Fruit fly (Drosophila melanogaster) whole organism, embryonic: ENCODE measurements around the gene thoc7.

Source experiments
- Aef1 ChIP-seq: fragments of 200-800 bp; sonication (Bioruptor generic); IDR thresholded peaks from 3 replicates; pipeline ENCODE4 v1.3.6; 2022; ENCODE audit warnings: missing biosample characterization, missing genetic modification characterization
- BEAF-32 ChIP-seq: fragments of 200-800 bp; sonication (Bioruptor generic); optimal IDR thresholded peaks from 3 replicates; lab custom pipeline; 2017; ENCODE audit warnings: missing biosample characterization, missing genetic modification characterization, mild to moderate bottlenecking, moderate library complexity, missing genetic modification reagents
- CG10147 ChIP-seq: fragments of 200-800 bp; sonication (Bioruptor generic); optimal IDR thresholded peaks from 2 replicates; lab custom pipeline; 2019; ENCODE audit warnings: missing biosample characterization, mild to moderate bottlenecking, missing genetic modification characterization, moderate library complexity
- CG12659 ChIP-seq: fragments of 200-800 bp; sonication (Bioruptor generic); optimal IDR thresholded peaks from 3 replicates; lab custom pipeline; 2017; ENCODE audit warnings: mild to moderate bottlenecking, missing biosample characterization, missing genetic modification reagents, missing genetic modification characterization
- CG14441 ChIP-seq: fragments of 200-800 bp; sonication (Bioruptor generic); IDR thresholded peaks from 2 replicates; pipeline ENCODE4 v1.3.6; 2022; ENCODE audit warnings: missing biosample characterization, missing genetic modification characterization
- CG15514 ChIP-seq: fragments of 200-800 bp; sonication (Bioruptor generic); optimal IDR thresholded peaks from 3 replicates; lab custom pipeline; 2017; ENCODE audit warnings: missing biosample characterization, missing genetic modification characterization, mild to moderate bottlenecking, moderate library complexity, missing genetic modification reagents
- CG1603 ChIP-seq: fragments of 200-800 bp; sonication (Bioruptor generic); optimal IDR thresholded peaks from 2 replicates; lab custom pipeline; 2019; ENCODE audit warnings: missing biosample characterization, mild to moderate bottlenecking, missing genetic modification characterization, moderate library complexity
- CG16813 ChIP-seq: fragments of 200-800 bp; sonication (Bioruptor generic); IDR thresholded peaks from 3 replicates; pipeline ENCODE4 v1.3.6; 2022; ENCODE audit warnings: missing biosample characterization, missing genetic modification characterization; ENCODE audit not compliant: partially characterized antibody
- CG2129 ChIP-seq: fragments of 200-800 bp; sonication (Bioruptor generic); IDR thresholded peaks from 2 replicates; pipeline ENCODE4 v1.3.6; 2022; ENCODE audit warnings: missing biosample characterization, missing genetic modification characterization; ENCODE audit not compliant: partially characterized antibody
- CG2712 ChIP-seq: fragments of 200-800 bp; optimal IDR thresholded peaks from 3 replicates; lab custom pipeline; 2019; ENCODE audit warnings: missing biosample characterization, mild to moderate bottlenecking, missing genetic modification characterization, moderate library complexity
- CG3726 ChIP-seq: fragments of 200-800 bp; sonication (Bioruptor generic); IDR thresholded peaks from 3 replicates; pipeline ENCODE4, ENCODE4 v1.3.6; 2022; ENCODE audit warnings: missing biosample characterization, missing genetic modification characterization
- CG42726 ChIP-seq: fragments of 200-800 bp; sonication (Bioruptor generic); IDR thresholded peaks from 2 replicates; pipeline ENCODE4 v1.3.6; 2022; ENCODE audit warnings: missing biosample characterization, missing genetic modification characterization; ENCODE audit not compliant: partially characterized antibody
- CG6791 ChIP-seq: fragments of 200-800 bp; sonication (Bioruptor generic); IDR thresholded peaks from 3 replicates; pipeline ENCODE4 v1.3.6; 2022; ENCODE audit warnings: missing biosample characterization, missing genetic modification characterization; ENCODE audit not compliant: partially characterized antibody
- CG7963 ChIP-seq: fragments of 200-800 bp; sonication (Bioruptor generic); IDR thresholded peaks from 3 replicates; pipeline ENCODE4 v1.3.6; 2022; ENCODE audit warnings: missing biosample characterization, missing genetic modification characterization; ENCODE audit not compliant: partially characterized antibody
- D19A ChIP-seq: fragments of 200-800 bp; optimal IDR thresholded peaks from 3 replicates; lab custom pipeline; 2019; ENCODE audit warnings: missing biosample characterization, mild to moderate bottlenecking, missing genetic modification characterization, moderate library complexity
- Doc3 ChIP-seq: fragments of 200-800 bp; sonication (Bioruptor generic); IDR thresholded peaks from 3 replicates; pipeline ENCODE4 v1.3.6; 2022; ENCODE audit warnings: missing biosample characterization, missing genetic modification characterization; ENCODE audit not compliant: partially characterized antibody
- Dp ChIP-seq: fragments of 200-800 bp; sonication (Bioruptor generic); optimal IDR thresholded peaks from 2 replicates; lab custom pipeline; 2018; ENCODE audit warnings: missing biosample characterization, mild to moderate bottlenecking, missing genetic modification characterization, moderate library complexity
- Dref ChIP-seq: fragments of 200-800 bp; sonication (Bioruptor generic); IDR thresholded peaks from 2 replicates; pipeline ENCODE4 v1.3.6; 2022; ENCODE audit warnings: missing biosample characterization, missing genetic modification characterization
- E2f2 ChIP-seq: fragments of 200-800 bp; sonication (Bioruptor generic); IDR thresholded peaks from 2 replicates; pipeline ENCODE4 v1.3.6; 2022; ENCODE audit warnings: missing biosample characterization, missing genetic modification characterization
- Ets97D ChIP-seq: fragments of 200-800 bp; sonication (Bioruptor generic); optimal IDR thresholded peaks from 3 replicates; lab custom pipeline; 2016; ENCODE audit warnings: missing biosample characterization, missing genetic modification characterization
- H2.0 ChIP-seq: fragments of 200-800 bp; sonication (Bioruptor generic); IDR thresholded peaks from 2 replicates; pipeline ENCODE4 v1.3.6; 2022; ENCODE audit warnings: missing biosample characterization, missing genetic modification characterization
- Hr3 ChIP-seq: fragments of 200-800 bp; sonication (Bioruptor generic); optimal IDR thresholded peaks from 3 replicates; lab custom pipeline; 2016; ENCODE audit warnings: missing biosample characterization, missing genetic modification characterization
- MBD-R2 ChIP-seq: fragments of 200-800 bp; sonication (Bioruptor generic); IDR thresholded peaks from 2 replicates; pipeline ENCODE4 v1.3.6; 2022; ENCODE audit warnings: missing biosample characterization, missing genetic modification characterization
- Mrtf ChIP-seq: fragments of 200-800 bp; sonication (Bioruptor generic); IDR thresholded peaks from 3 replicates; pipeline ENCODE4 v1.3.6; 2022; ENCODE audit warnings: missing biosample characterization, missing genetic modification characterization
- Nf-YC ChIP-seq: fragments of 200-800 bp; optimal IDR thresholded peaks from 3 replicates; lab custom pipeline; 2019; ENCODE audit warnings: missing biosample characterization, mild to moderate bottlenecking, missing genetic modification characterization, moderate library complexity
- PHDP ChIP-seq: fragments of 200-800 bp; sonication (Bioruptor generic); optimal IDR thresholded peaks from 3 replicates; lab custom pipeline; 2018; ENCODE audit warnings: missing biosample characterization, mild to moderate bottlenecking, missing genetic modification characterization, moderate library complexity
- Sry-δ ChIP-seq: fragments of 200-800 bp; sonication (Bioruptor generic); optimal IDR thresholded peaks from 2 replicates; lab custom pipeline; 2016; ENCODE audit warnings: missing biosample characterization, missing genetic modification characterization
- abd-A ChIP-seq: fragments of 200-800 bp; sonication (Bioruptor generic); optimal IDR thresholded peaks from 3 replicates; lab custom pipeline; 2019; ENCODE audit warnings: missing biosample characterization, mild to moderate bottlenecking, missing genetic modification characterization, moderate library complexity
- amos ChIP-seq: fragments of 200-800 bp; sonication (Bioruptor generic); IDR thresholded peaks from 2 replicates; pipeline ENCODE4 v1.3.6; 2022; ENCODE audit warnings: missing biosample characterization, missing genetic modification characterization; ENCODE audit not compliant: partially characterized antibody
- bbx ChIP-seq: fragments of 200-800 bp; sonication (Bioruptor generic); IDR thresholded peaks from 2 replicates; pipeline ENCODE4 v1.3.6; 2022; ENCODE audit warnings: missing biosample characterization, missing genetic modification characterization; ENCODE audit not compliant: partially characterized antibody
- crc ChIP-seq: fragments of 200-800 bp; sonication (Bioruptor generic); optimal IDR thresholded peaks from 2 replicates; lab custom pipeline; 2016; ENCODE audit warnings: missing biosample characterization, missing genetic modification characterization
- grau ChIP-seq: fragments of 200-800 bp; optimal IDR thresholded peaks from 3 replicates; lab custom pipeline; 2019; ENCODE audit warnings: missing biosample characterization, mild to moderate bottlenecking, missing genetic modification characterization, moderate library complexity
- hb ChIP-seq: fragments of 200-800 bp; sonication (Bioruptor generic); IDR thresholded peaks from 3 replicates; pipeline ENCODE4 v1.3.6; 2022; ENCODE audit warnings: missing biosample characterization, missing genetic modification characterization; ENCODE audit not compliant: partially characterized antibody
- hbn ChIP-seq: fragments of 200-800 bp; sonication (Bioruptor generic); IDR thresholded peaks from 2 replicates; pipeline ENCODE4 v1.3.6; 2022; ENCODE audit warnings: missing biosample characterization, missing genetic modification characterization; ENCODE audit not compliant: partially characterized antibody
- inv ChIP-seq: fragments of 200-800 bp; sonication (Bioruptor generic); IDR thresholded peaks from 2 replicates; pipeline ENCODE4 v1.3.6; 2022; ENCODE audit warnings: missing biosample characterization, missing genetic modification characterization; ENCODE audit not compliant: partially characterized antibody
- lbe ChIP-seq: fragments of 200-800 bp; sonication (Bioruptor generic); optimal IDR thresholded peaks from 2 replicates; lab custom pipeline; 2016; ENCODE audit warnings: missing biosample characterization, mild to moderate bottlenecking, missing genetic modification characterization
- mld ChIP-seq: fragments of 200-800 bp; sonication (Bioruptor generic); IDR thresholded peaks from 3 replicates; pipeline ENCODE4 v1.3.6; 2022; ENCODE audit warnings: missing biosample characterization, missing genetic modification characterization; ENCODE audit not compliant: partially characterized antibody
- nerfin-2 ChIP-seq: fragments of 200-800 bp; sonication (Bioruptor generic); IDR thresholded peaks from 2 replicates; pipeline ENCODE4 v1.3.6; 2022; ENCODE audit warnings: missing biosample characterization, missing genetic modification characterization; ENCODE audit not compliant: partially characterized antibody
- pros ChIP-seq: fragments of 200-800 bp; sonication (Bioruptor generic); optimal IDR thresholded peaks from 3 replicates; lab custom pipeline; 2019; ENCODE audit warnings: missing biosample characterization, mild to moderate bottlenecking, missing genetic modification characterization, moderate library complexity
- pzg ChIP-seq: fragments of 200-800 bp; sonication (Bioruptor generic); optimal IDR thresholded peaks from 3 replicates; lab custom pipeline; 2018; ENCODE audit warnings: missing biosample characterization, mild to moderate bottlenecking, missing genetic modification characterization, moderate library complexity
- sd ChIP-seq: fragments of 200-800 bp; sonication (Bioruptor generic); optimal IDR thresholded peaks from 3 replicates; lab custom pipeline; 2018; ENCODE audit warnings: missing biosample characterization, mild to moderate bottlenecking, missing genetic modification characterization, moderate library complexity
- sens ChIP-seq: fragments of 200-800 bp; sonication (Bioruptor generic); peaks from one replicate; lab custom pipeline; 2016; ENCODE audit warnings: missing biosample characterization, missing genetic modification characterization
- sim ChIP-seq: fragments of 200-800 bp; sonication (Bioruptor generic); IDR thresholded peaks from 2 replicates; pipeline ENCODE4 v1.3.6; 2022; ENCODE audit warnings: missing biosample characterization, missing genetic modification characterization
- sna ChIP-seq: fragments of 200-800 bp; sonication (Bioruptor generic); IDR thresholded peaks from 2 replicates; pipeline ENCODE4 v1.3.6; 2022; ENCODE audit warnings: missing biosample characterization, missing genetic modification characterization; ENCODE audit not compliant: partially characterized antibody
- tio ChIP-seq: fragments of 200-800 bp; sonication (Bioruptor generic); optimal IDR thresholded peaks from 2 replicates; lab custom pipeline; 2017; ENCODE audit warnings: missing biosample characterization, missing genetic modification characterization, inconsistent platforms
- trem ChIP-seq: fragments of 200-800 bp; optimal IDR thresholded peaks from 3 replicates; lab custom pipeline; 2019; ENCODE audit warnings: missing biosample characterization, mild to moderate bottlenecking, missing genetic modification characterization, moderate library complexity
- vnd ChIP-seq: fragments of 200-800 bp; sonication (Bioruptor generic); IDR thresholded peaks from 3 replicates; pipeline ENCODE4 v1.3.6; 2022; ENCODE audit warnings: missing biosample characterization, missing genetic modification characterization; ENCODE audit not compliant: partially characterized antibody
- zen2 ChIP-seq: fragments of 200-800 bp; sonication (Bioruptor generic); IDR thresholded peaks from 3 replicates; pipeline ENCODE4 v1.3.6; 2022; ENCODE audit warnings: missing biosample characterization, missing genetic modification characterization; ENCODE audit not compliant: partially characterized antibody

thoc7 gene

dm6 chr3L:174501-174900 lies 38.0 kb downstream of the thoc7 start:
- TF ChIP-seq pzg (GFP tag; lab: Kevin White, UChicago), result peak; percentile 60
- TF ChIP-seq CG42726, result peak; percentile 86
- TF ChIP-seq Dref (GFP tag; lab: Robert Waterston, UW), result peak; percentile 90
- peak; percentile 64 for TF ChIP-seq CG15514 (GFP tag; lab: Kevin White, UChicago)
- TF ChIP-seq CG1603 (tag; lab: Kevin White, UChicago), result peak; percentile 36
- peak; percentile 18 for TF ChIP-seq PHDP
- peak; percentile 80 for TF ChIP-seq CG16813 (GFP tag; lab: Robert Waterston, UW)
- peak; percentile 88 for TF ChIP-seq E2f2 (GFP tag; lab: Robert Waterston, UW)
- peak; percentile 21 for TF ChIP-seq grau (tag; lab: Kevin White, UChicago)
- TF ChIP-seq CG12659, result peak; percentile 47
- TF ChIP-seq Dp (GFP tag; lab: Kevin White, UChicago), result peak; percentile 84
- peak; percentile 67 for TF ChIP-seq trem
- no peak for TF ChIP-seq CG3726
- TF ChIP-seq crc (GFP tag; lab: Kevin White, UChicago), result no peak
- peak; percentile 88 for TF ChIP-seq CG6791 (GFP tag; lab: Robert Waterston, UW)
- TF ChIP-seq sna (GFP tag; lab: Robert Waterston, UW), result peak; percentile 91
- TF ChIP-seq mld, result peak; percentile 86
- TF ChIP-seq vnd (GFP tag; lab: Robert Waterston, UW), result peak; percentile 81
- TF ChIP-seq amos, result peak; percentile 89
- TF ChIP-seq CG10147 (GFP tag; lab: Kevin White, UChicago), result peak; percentile 1
- TF ChIP-seq zen2, result peak; percentile 83; the same call in 2 of the 3 replicates
- TF ChIP-seq sd (tag; lab: Kevin White, UChicago), result peak; percentile 55
- TF ChIP-seq MBD-R2 (GFP tag; lab: Robert Waterston, UW), result peak; percentile 26; the same call in 1 of the 2 replicates
- TF ChIP-seq Doc3 (GFP tag; lab: Robert Waterston, UW), result peak; percentile 87
- no peak for TF ChIP-seq Hr3 (GFP tag; lab: Kevin White, UChicago)
- TF ChIP-seq abd-A (tag; lab: Kevin White, UChicago), result no peak
- peak; percentile 70 for TF ChIP-seq sens (GFP tag; lab: Kevin White, UChicago)
- no peak for TF ChIP-seq sim (GFP tag; lab: Robert Waterston, UW)
- TF ChIP-seq hb, result peak; percentile 88
- TF ChIP-seq hbn (GFP tag; lab: Robert Waterston, UW), result peak; percentile 94
- TF ChIP-seq nerfin-2 (GFP tag; lab: Robert Waterston, UW), result peak; percentile 85
- TF ChIP-seq inv, result peak; percentile 77
- TF ChIP-seq D19A (tag; lab: Kevin White, UChicago), result peak; percentile 23
- no peak for TF ChIP-seq H2.0 (GFP tag; lab: Robert Waterston, UW)
- TF ChIP-seq pros (GFP tag; lab: Kevin White, UChicago), result peak; percentile 4
- no peak for TF ChIP-seq CG14441 (GFP tag; lab: Robert Waterston, UW)
- TF ChIP-seq CG2129, result peak; percentile 68
- TF ChIP-seq BEAF-32 (GFP tag; lab: Kevin White, UChicago), result peak; percentile 84
- TF ChIP-seq CG2712 (tag; lab: Kevin White, UChicago), result peak; percentile 3
- no peak for TF ChIP-seq Aef1 (GFP tag; lab: Robert Waterston, UW)
- TF ChIP-seq Mrtf, result no peak
- peak; percentile 86 for TF ChIP-seq Sry-δ (GFP tag; lab: Kevin White, UChicago)
- TF ChIP-seq tio (GFP tag; lab: Kevin White, UChicago), result no peak
- TF ChIP-seq Nf-YC (tag; lab: Kevin White, UChicago), result peak; percentile 21
- peak; percentile 79 for TF ChIP-seq CG7963 (GFP tag; lab: Robert Waterston, UW)
- TF ChIP-seq bbx, result peak; percentile 89
- TF ChIP-seq lbe (GFP tag; lab: Kevin White, UChicago), result peak; percentile 10
- peak; percentile 49 for TF ChIP-seq Ets97D (GFP tag; lab: Kevin White, UChicago)
